Worm (Caenorhabditis elegans) whole organism, L2 larva: Measurements from ENCODE around the gene F56C9.6.

Source experiments
- Y55F3AM.14 ChIP-seq: fragments of 200-800 bp; sonication (Bioruptor generic); optimal IDR thresholded peaks from 2 replicates; lab custom pipeline; 2018; ENCODE audit warnings: mild to moderate bottlenecking, missing genetic modification characterization, missing compliant biosample characterization
- ZK546.5 ChIP-seq: sonication (generic microtip); optimal IDR thresholded peaks from 2 replicates; lab custom pipeline; 2017; ENCODE audit warnings: missing biosample characterization, missing genetic modification characterization
- alr-1 ChIP-seq: fragments of 150-350 bp; optimal IDR thresholded peaks from 2 replicates; lab custom pipeline; 2014; ENCODE audit warnings: missing biosample characterization, missing genetic modification characterization
- aly-2 ChIP-seq: fragments of 150-350 bp; optimal IDR thresholded peaks from 2 replicates; lab custom pipeline; 2014; ENCODE audit warnings: missing biosample characterization, missing genetic modification characterization
- blmp-1 ChIP-seq: sonication (generic microtip); optimal IDR thresholded peaks from 2 replicates; lab custom pipeline; 2017; ENCODE audit warnings: missing genetic modification characterization, mild to moderate bottlenecking, missing compliant biosample characterization, antibody characterized with exemption, moderate library complexity; ENCODE audit not compliant: insufficient read depth
- crh-2 ChIP-seq: sonication (generic microtip); optimal IDR thresholded peaks from 2 replicates; lab custom pipeline; 2017; ENCODE audit warnings: missing biosample characterization, missing genetic modification characterization
- dmd-4 ChIP-seq: sonication (generic microtip); optimal IDR thresholded peaks from 2 replicates; lab custom pipeline; 2017; ENCODE audit warnings: missing biosample characterization, missing genetic modification characterization
- egl-27 ChIP-seq: sonication (generic microtip); optimal IDR thresholded peaks from 3 replicates; lab custom pipeline; 2017; ENCODE audit warnings: missing biosample characterization, missing genetic modification reagents, missing genetic modification characterization
- elt-1 ChIP-seq: fragments of 150-350 bp; optimal IDR thresholded peaks from 2 replicates; lab custom pipeline; 2014; ENCODE audit warnings: missing biosample characterization, missing genetic modification characterization
- elt-3 ChIP-seq: sonication (generic microtip); optimal IDR thresholded peaks from 2 replicates; lab custom pipeline; 2017; ENCODE audit warnings: missing biosample characterization, missing genetic modification characterization
- lin-11 ChIP-seq: fragments of 150-350 bp; sonication (generic microtip); optimal IDR thresholded peaks from 2 replicates; lab custom pipeline; 2014; ENCODE audit warnings: missing biosample characterization, missing genetic modification characterization, inconsistent platforms, mixed read lengths
- mab-5 ChIP-seq: fragments of 150-350 bp; optimal IDR thresholded peaks from 2 replicates; lab custom pipeline; 2014; ENCODE audit warnings: missing biosample characterization, missing genetic modification characterization
- mdl-1 ChIP-seq, 2 experiments: fragments of 150-350 bp in 1 of 2; sonication (generic microtip) in 1 of 2; optimal IDR thresholded peaks; 2 replicates each; lab custom pipeline; 2017; ENCODE audit warnings: missing biosample characterization in 2 of 2, missing genetic modification characterization in 2 of 2
- nhr-10 ChIP-seq: sonication (generic microtip); optimal IDR thresholded peaks from 2 replicates; lab custom pipeline; 2017; ENCODE audit warnings: missing biosample characterization, missing genetic modification characterization
- nhr-21 ChIP-seq: fragments of 150-350 bp; optimal IDR thresholded peaks from 2 replicates; lab custom pipeline; 2014; ENCODE audit warnings: missing biosample characterization, missing genetic modification characterization
- nhr-237 ChIP-seq: fragments of 150-350 bp; optimal IDR thresholded peaks from 2 replicates; lab custom pipeline; 2014; ENCODE audit warnings: missing biosample characterization, missing genetic modification characterization
- nhr-25 ChIP-seq: fragments of 150-350 bp; sonication (generic microtip); optimal IDR thresholded peaks from 3 replicates; lab custom pipeline; 2014; ENCODE audit warnings: missing biosample characterization, missing genetic modification characterization
- nhr-6 ChIP-seq: fragments of 150-350 bp; optimal IDR thresholded peaks from 2 replicates; lab custom pipeline; 2014; ENCODE audit warnings: missing biosample characterization, missing genetic modification characterization
- nhr-77 ChIP-seq: fragments of 150-350 bp; optimal IDR thresholded peaks from 2 replicates; lab custom pipeline; 2014; ENCODE audit warnings: missing biosample characterization, missing genetic modification characterization
- peb-1 ChIP-seq: fragments of 150-350 bp; optimal IDR thresholded peaks from 2 replicates; lab custom pipeline; 2014; ENCODE audit warnings: missing biosample characterization, missing genetic modification characterization
- skn-1 ChIP-seq: sonication (generic microtip); optimal IDR thresholded peaks from 2 replicates; lab custom pipeline; 2017; ENCODE audit warnings: missing biosample characterization, missing genetic modification characterization
- sma-3 ChIP-seq: sonication (generic microtip); optimal IDR thresholded peaks from 2 replicates; lab custom pipeline; 2016; ENCODE audit warnings: missing genetic modification reagents, missing genetic modification characterization, missing compliant biosample characterization
- sma-9 ChIP-seq, 2 experiments: fragments of 150-350 bp in 1 of 2; sonication (generic microtip) in 1 of 2; optimal IDR thresholded peaks; 2 replicates each; lab custom pipeline; 2014 to 2016; ENCODE audit warnings: missing genetic modification characterization in 2 of 2, mild to moderate bottlenecking in 1 of 2, missing biosample characterization in 1 of 2, missing compliant biosample characterization in 1 of 2, missing genetic modification reagents in 1 of 2, moderate library complexity in 1 of 2
- snpc-4 ChIP-seq: fragments of 150-350 bp; optimal IDR thresholded peaks from 2 replicates; lab custom pipeline; 2014; ENCODE audit warnings: missing biosample characterization, missing genetic modification characterization
- unc-39 ChIP-seq: fragments of 150-350 bp; optimal IDR thresholded peaks from 2 replicates; lab custom pipeline; 2014; ENCODE audit warnings: missing biosample characterization, missing genetic modification characterization
- unc-55 ChIP-seq: fragments of 150-350 bp; sonication (generic microtip); optimal IDR thresholded peaks from 3 replicates; lab custom pipeline; 2014; ENCODE audit warnings: missing biosample characterization, missing genetic modification reagents, missing genetic modification characterization
- unc-62 ChIP-seq: fragments of 150-350 bp; optimal IDR thresholded peaks from 2 replicates; lab custom pipeline; 2014; ENCODE audit warnings: missing biosample characterization, missing genetic modification reagents, missing genetic modification characterization
- zag-1 ChIP-seq: fragments of 150-350 bp; optimal IDR thresholded peaks from 2 replicates; lab custom pipeline; 2014; ENCODE audit warnings: missing biosample characterization, missing genetic modification characterization
- ztf-1 ChIP-seq: fragments of 200-800 bp; sonication (Bioruptor generic); conservative IDR thresholded peaks from 2 replicates; pipeline ENCODE4 v1.3.6; 2022; ENCODE audit warnings: missing genetic modification characterization, missing compliant biosample characterization
- ztf-11 ChIP-seq: sonication (generic microtip); optimal IDR thresholded peaks from 2 replicates; lab custom pipeline; 2017; ENCODE audit warnings: missing biosample characterization, missing genetic modification characterization

The F56C9.6 gene

DNA sequence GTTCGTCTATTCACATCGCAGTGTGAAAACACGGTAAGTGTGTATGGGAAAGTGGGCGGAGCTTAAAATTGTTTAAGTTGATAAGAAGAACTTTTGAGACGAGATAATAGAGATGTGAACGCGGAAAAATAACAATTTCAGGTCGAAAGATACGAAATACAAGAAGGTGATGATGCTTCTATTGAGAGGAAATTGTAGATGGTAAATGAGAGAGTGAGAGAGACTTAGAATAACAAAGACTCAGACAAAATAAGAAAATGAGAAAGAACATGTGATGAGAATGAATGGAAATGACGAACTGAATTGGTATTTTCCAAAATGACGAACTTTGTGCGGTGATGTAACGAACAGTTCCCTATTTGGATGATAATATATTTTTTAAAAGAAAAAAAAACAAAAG, 39.5 kb downstream of the F56C9.6 start:
- TF ChIP-seq aly-2 (tag; lab: Kevin White, UChicago) (no peak), nhr-25 (tag; lab: Kevin White, UChicago) (peak; percentile 13), unc-55 (no peak), egl-27 (tag; lab: Kevin White, UChicago) (no peak), snpc-4 (tag; lab: Kevin White, UChicago) (no peak), sma-3 (peak; percentile 12), peb-1 (tag; lab: Kevin White, UChicago) (no peak)

- no peak for TF ChIP-seq mdl-1 (tag; optimal IDR thresholded peaks at IDR 0.05; lab: Kevin White, UChicago)
- TF ChIP-seq egl-27 (tag; lab: Kevin White, UChicago): no peak
- no peak for TF ChIP-seq nhr-77 (tag; lab: Kevin White, UChicago)
- no peak for TF ChIP-seq unc-39 (tag; lab: Kevin White, UChicago)
- TF ChIP-seq dmd-4 (tag; lab: Kevin White, UChicago): no peak
- TF ChIP-seq elt-1 (tag; lab: Kevin White, UChicago): no peak
- TF ChIP-seq snpc-4 (tag; lab: Kevin White, UChicago): no peak
- no peak for TF ChIP-seq aly-2 (tag; lab: Kevin White, UChicago)
- TF ChIP-seq ZK546.5 (tag; lab: Kevin White, UChicago): no peak
- TF ChIP-seq alr-1 (tag; lab: Kevin White, UChicago): no peak
- no peak for TF ChIP-seq skn-1 (tag; lab: Kevin White, UChicago)
- TF ChIP-seq lin-11: no peak
- TF ChIP-seq nhr-10 (tag; lab: Kevin White, UChicago): no peak
These were observed 47.5 kb downstream of the F56C9.6 start for ce11 chrIII:7263028-7263427.

- no peak for TF ChIP-seq nhr-10 (tag; lab: Kevin White, UChicago)
- no peak for TF ChIP-seq nhr-6
- no peak for TF ChIP-seq aly-2 (tag; lab: Kevin White, UChicago)
- TF ChIP-seq elt-3 (tag; lab: Kevin White, UChicago): no peak
- TF ChIP-seq blmp-1 (tag; lab: Kevin White, UChicago): no peak
- TF ChIP-seq sma-9 (GFP tag; optimal IDR thresholded peaks at IDR 0.05; lab: Kevin White, UChicago): no peak
- TF ChIP-seq sma-9 (tag; optimal IDR thresholded peaks at IDR 0.05; lab: Kevin White, UChicago): no peak
- TF ChIP-seq ztf-11: no peak
- no peak for TF ChIP-seq crh-2 (tag; lab: Kevin White, UChicago)
- no peak for TF ChIP-seq zag-1
- TF ChIP-seq Y55F3AM.14 (GFP tag; lab: Kevin White, UChicago): no peak
- TF ChIP-seq sma-3: no peak
- TF ChIP-seq nhr-25 (tag; lab: Kevin White, UChicago): no peak
- TF ChIP-seq mab-5 (tag; lab: Kevin White, UChicago): no peak
- TF ChIP-seq nhr-237 (tag; lab: Kevin White, UChicago): no peak
- TF ChIP-seq ztf-1 (GFP tag; lab: Robert Waterston, UW): no peak
- TF ChIP-seq nhr-21: no peak
- no peak for TF ChIP-seq nhr-77 (tag; lab: Kevin White, UChicago)
- no peak for TF ChIP-seq unc-62 (GFP tag; lab: Kevin White, UChicago)
These were observed 48.0 kb downstream of the F56C9.6 start for ce11 chrIII:7262592-7262991.
